Fruit fly (Drosophila melanogaster) whole organism, adult: ENCODE measurements around the gene CG1635.
A peak's percentile ranks its signal among the peaks of the same experiment; 100 is the strongest.

ENCODE experiments used
- CG11617 ChIP-seq: fragments of 200-800 bp; sonication (Bioruptor generic); optimal IDR thresholded peaks from 2 replicates; lab custom pipeline; 2017; ENCODE audit warnings: mild to moderate bottlenecking, missing biosample characterization, missing genetic modification reagents, missing genetic modification characterization
- CG12768 ChIP-seq: fragments of 200-800 bp; sonication (Bioruptor generic); optimal IDR thresholded peaks from 2 replicates; lab custom pipeline; 2017; ENCODE audit warnings: missing biosample characterization, missing genetic modification characterization, mild to moderate bottlenecking, moderate library complexity, missing genetic modification reagents
- CG14711 ChIP-seq: fragments of 200-800 bp; sonication (Bioruptor generic); optimal IDR thresholded peaks from 2 replicates; lab custom pipeline; 2018; ENCODE audit warnings: missing biosample characterization, mild to moderate bottlenecking, missing genetic modification characterization, moderate library complexity
- CG1620 ChIP-seq: fragments of 200-800 bp; sonication (Bioruptor generic); optimal IDR thresholded peaks from 2 replicates; lab custom pipeline; 2016; ENCODE audit warnings: missing biosample characterization, missing genetic modification characterization
- CG33017 ChIP-seq: fragments of 200-800 bp; sonication (Bioruptor generic); optimal IDR thresholded peaks from 2 replicates; lab custom pipeline; 2018; ENCODE audit warnings: missing biosample characterization, mild to moderate bottlenecking, missing genetic modification characterization, moderate library complexity
- CG5204 ChIP-seq: fragments of 200-800 bp; sonication (Bioruptor generic); optimal IDR thresholded peaks from 2 replicates; lab custom pipeline; 2016; ENCODE audit warnings: missing biosample characterization, missing genetic modification characterization
- CG7045 ChIP-seq: fragments of 200-800 bp; sonication (Bioruptor generic); optimal IDR thresholded peaks from 2 replicates; lab custom pipeline; 2017; ENCODE audit warnings: missing biosample characterization, mild to moderate bottlenecking, missing genetic modification characterization
- CG7101 ChIP-seq: fragments of 200-800 bp; sonication (Bioruptor generic); optimal IDR thresholded peaks from 2 replicates; lab custom pipeline; 2018; ENCODE audit warnings: missing biosample characterization, mild to moderate bottlenecking, missing genetic modification characterization, moderate library complexity
- Clk ChIP-seq: fragments of 200-800 bp; sonication (Bioruptor generic); optimal IDR thresholded peaks from 2 replicates; lab custom pipeline; 2017; ENCODE audit warnings: missing biosample characterization, missing genetic modification characterization
- Crg-1 ChIP-seq: fragments of 200-800 bp; sonication (Bioruptor generic); optimal IDR thresholded peaks from 2 replicates; lab custom pipeline; 2016; ENCODE audit warnings: missing biosample characterization, missing genetic modification characterization
- Hr96 ChIP-seq: fragments of 200-800 bp; sonication (Bioruptor generic); optimal IDR thresholded peaks from 2 replicates; lab custom pipeline; 2016; ENCODE audit warnings: missing biosample characterization, missing genetic modification characterization
- Mnt ChIP-seq: fragments of 200-800 bp; sonication (Bioruptor generic); optimal IDR thresholded peaks from 2 replicates; lab custom pipeline; 2016; ENCODE audit warnings: missing biosample characterization, mild to moderate bottlenecking, missing genetic modification characterization
- bab1 ChIP-seq: fragments of 200-800 bp; sonication (Bioruptor generic); optimal IDR thresholded peaks from 3 replicates; lab custom pipeline; 2019; ENCODE audit warnings: missing biosample characterization, mild to moderate bottlenecking, missing genetic modification characterization, moderate library complexity
- cic ChIP-seq: fragments of 200-800 bp; sonication (Bioruptor generic); optimal IDR thresholded peaks from 2 replicates; lab custom pipeline; 2017; ENCODE audit warnings: missing biosample characterization, mild to moderate bottlenecking, missing genetic modification characterization, moderate library complexity
- cnc ChIP-seq, 2 experiments: fragments of >200 bp; optimal IDR thresholded peaks; 2 replicates each; lab custom pipeline; 2017
- kay ChIP-seq: fragments of 200-800 bp; sonication (Bioruptor generic); peaks from one replicate; lab custom pipeline; 2016; ENCODE audit warnings: missing biosample characterization, missing genetic modification characterization, borderline replicate concordance
- ovo ChIP-seq: fragments of 200-800 bp; sonication (Bioruptor generic); optimal IDR thresholded peaks from 2 replicates; lab custom pipeline; 2016; ENCODE audit warnings: missing biosample characterization, missing genetic modification characterization
- pad ChIP-seq: fragments of 200-800 bp; sonication (Bioruptor generic); optimal IDR thresholded peaks from 3 replicates; lab custom pipeline; 2017; ENCODE audit warnings: missing biosample characterization, missing genetic modification characterization, mild to moderate bottlenecking, moderate library complexity, missing genetic modification reagents
- tj ChIP-seq: fragments of 200-800 bp; sonication (Bioruptor generic); optimal IDR thresholded peaks from 3 replicates; lab custom pipeline; 2017; ENCODE audit warnings: missing biosample characterization, mild to moderate bottlenecking, missing genetic modification characterization, moderate library complexity
- toe ChIP-seq: fragments of 200-800 bp; sonication (Bioruptor generic); optimal IDR thresholded peaks from 2 replicates; lab custom pipeline; 2016; ENCODE audit warnings: missing biosample characterization, missing genetic modification characterization

The CG1635 gene

dm6 chr3R:31605790-31606189, 17.3 kb downstream of the CG1635 start:
- no peak for TF ChIP-seq Crg-1 (GFP tag; lab: Kevin White, UChicago)
- no peak for TF ChIP-seq CG1620
- no peak for TF ChIP-seq Clk
- TF ChIP-seq cnc (optimal IDR thresholded peaks at IDR 0.05; lab: Kevin White, UChicago): no peak
- no peak for TF ChIP-seq CG7045 (GFP tag; lab: Kevin White, UChicago)
- no peak for TF ChIP-seq bab1 (GFP tag; lab: Kevin White, UChicago)
- TF ChIP-seq Mnt (GFP tag; lab: Kevin White, UChicago): no peak
- TF ChIP-seq pad (GFP tag; lab: Kevin White, UChicago): no peak
- TF ChIP-seq toe (GFP tag; lab: Kevin White, UChicago): no peak
- no peak for TF ChIP-seq CG7101 (tag; lab: Kevin White, UChicago)
- no peak for TF ChIP-seq cic (GFP tag; lab: Kevin White, UChicago)
- no peak for TF ChIP-seq CG33017 (tag; lab: Kevin White, UChicago)
- TF ChIP-seq kay (GFP tag; lab: Kevin White, UChicago): no peak
- no peak for TF ChIP-seq CG5204
- TF ChIP-seq CG12768 (GFP tag; lab: Kevin White, UChicago): no peak
- TF ChIP-seq Hr96 (GFP tag; lab: Kevin White, UChicago): no peak

DNA sequence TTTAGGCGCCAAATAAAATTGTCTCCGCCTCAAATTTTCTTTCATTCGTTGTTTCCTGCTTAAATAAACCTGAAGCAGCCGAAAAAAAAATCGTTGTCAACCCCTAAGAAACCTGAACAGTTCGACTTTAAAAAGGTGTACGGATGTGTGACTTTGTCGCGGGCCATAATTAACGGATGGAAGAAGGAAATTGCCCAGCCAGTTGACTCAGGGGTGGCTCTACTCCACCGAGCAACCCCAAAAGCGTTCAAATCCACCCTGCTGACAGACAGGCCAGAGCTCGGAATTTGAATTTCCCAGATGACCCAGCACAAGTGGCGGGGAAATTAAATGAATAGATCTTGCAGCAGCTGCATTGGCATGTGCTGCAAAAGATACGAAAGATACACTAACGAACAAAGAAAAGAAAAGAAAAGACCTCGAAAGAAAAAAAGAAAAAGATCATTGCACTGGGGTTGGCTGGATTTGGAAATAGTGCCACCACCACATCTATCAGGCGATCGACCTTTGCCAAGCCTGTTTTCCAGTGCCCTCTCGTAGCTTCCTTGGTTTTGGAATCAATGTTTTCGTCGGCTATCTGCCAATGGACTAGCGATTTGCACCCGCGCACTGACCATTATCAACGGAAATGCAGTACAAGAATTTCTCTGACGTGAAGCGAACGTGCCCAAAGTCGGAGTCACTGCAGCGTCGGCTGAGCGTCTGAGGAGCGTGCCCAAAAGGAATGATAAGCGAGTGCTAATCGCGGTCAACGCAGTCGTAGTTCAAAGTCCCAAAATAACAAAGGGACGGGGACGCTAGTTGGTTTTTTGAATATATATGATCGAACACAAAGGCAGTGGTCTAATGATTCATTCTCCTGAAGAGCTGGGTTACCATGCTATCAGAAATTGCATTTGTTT, 18.0 kb downstream of the CG1635 start:
- TF ChIP-seq Hr96 (GFP tag; lab: Kevin White, UChicago) (peak; percentile 6), CG14711 (tag; lab: Kevin White, UChicago) (no peak), CG12768 (GFP tag; lab: Kevin White, UChicago) (peak; percentile 2)

DNA sequence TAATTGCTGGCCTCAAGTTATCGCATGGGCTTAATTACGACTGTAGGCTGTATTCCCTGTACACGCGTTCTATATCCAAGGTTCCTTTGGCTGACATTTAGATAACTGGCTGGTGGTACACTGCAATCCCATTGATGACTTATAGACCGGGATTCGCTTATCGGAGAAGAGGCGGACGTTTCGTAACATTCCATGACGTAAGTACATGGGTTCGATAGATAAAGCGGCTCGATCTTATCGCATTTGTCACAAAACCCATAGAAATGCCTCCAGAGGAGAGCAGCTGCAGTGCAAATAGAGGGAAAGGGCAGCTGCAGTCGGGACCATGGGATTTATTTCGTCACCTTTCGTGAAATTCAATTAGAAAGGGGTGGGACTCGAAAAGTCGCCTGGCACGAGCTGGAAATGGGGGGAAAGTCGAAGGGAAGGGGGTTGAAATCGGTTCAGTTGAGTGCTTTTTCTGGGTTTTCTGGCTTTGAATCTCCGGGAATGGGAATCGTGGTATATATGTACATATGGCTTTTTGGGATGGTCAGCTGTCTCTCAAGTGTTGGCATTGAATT, 18.9 kb downstream of the CG1635 start:
- TF ChIP-seq tj (GFP tag; lab: Kevin White, UChicago) (no peak), CG12768 (GFP tag; lab: Kevin White, UChicago) (no peak), CG7045 (GFP tag; lab: Kevin White, UChicago) (no peak), Clk (no peak), cnc (optimal IDR thresholded peaks at IDR 0.05; lab: Kevin White, UChicago) (no peak), toe (GFP tag; lab: Kevin White, UChicago) (no peak), kay (GFP tag; lab: Kevin White, UChicago) (no peak), CG14711 (tag; lab: Kevin White, UChicago) (no peak), bab1 (GFP tag; lab: Kevin White, UChicago) (no peak), CG5204 (no peak)

DNA sequence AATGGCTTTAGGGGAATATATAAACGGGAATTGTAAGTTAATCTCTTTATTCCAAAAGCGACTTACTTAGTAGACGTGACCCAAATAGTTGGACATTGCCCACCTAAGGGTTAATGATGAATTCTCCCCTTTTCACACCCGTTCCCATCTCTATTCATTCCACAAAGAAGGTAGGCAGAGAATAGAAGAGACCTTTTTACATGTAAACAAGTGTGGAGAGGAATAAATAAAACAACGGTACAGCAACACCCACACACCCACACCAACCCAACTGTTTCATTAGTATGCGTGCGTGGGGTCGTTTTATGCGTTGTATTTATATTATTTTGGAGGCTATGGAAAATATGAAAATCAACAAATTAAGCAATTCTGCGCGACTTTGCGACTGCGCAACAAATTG, 19.6 kb downstream of the CG1635 start:
- TF ChIP-seq cnc (optimal IDR thresholded peaks at IDR 0.05; lab: Kevin White, UChicago): no peak
- no peak for TF ChIP-seq Clk
- peak; percentile 71 for TF ChIP-seq ovo (GFP tag; lab: Kevin White, UChicago)
- no peak for TF ChIP-seq cic (GFP tag; lab: Kevin White, UChicago)
- TF ChIP-seq Hr96 (GFP tag; lab: Kevin White, UChicago): no peak

DNA sequence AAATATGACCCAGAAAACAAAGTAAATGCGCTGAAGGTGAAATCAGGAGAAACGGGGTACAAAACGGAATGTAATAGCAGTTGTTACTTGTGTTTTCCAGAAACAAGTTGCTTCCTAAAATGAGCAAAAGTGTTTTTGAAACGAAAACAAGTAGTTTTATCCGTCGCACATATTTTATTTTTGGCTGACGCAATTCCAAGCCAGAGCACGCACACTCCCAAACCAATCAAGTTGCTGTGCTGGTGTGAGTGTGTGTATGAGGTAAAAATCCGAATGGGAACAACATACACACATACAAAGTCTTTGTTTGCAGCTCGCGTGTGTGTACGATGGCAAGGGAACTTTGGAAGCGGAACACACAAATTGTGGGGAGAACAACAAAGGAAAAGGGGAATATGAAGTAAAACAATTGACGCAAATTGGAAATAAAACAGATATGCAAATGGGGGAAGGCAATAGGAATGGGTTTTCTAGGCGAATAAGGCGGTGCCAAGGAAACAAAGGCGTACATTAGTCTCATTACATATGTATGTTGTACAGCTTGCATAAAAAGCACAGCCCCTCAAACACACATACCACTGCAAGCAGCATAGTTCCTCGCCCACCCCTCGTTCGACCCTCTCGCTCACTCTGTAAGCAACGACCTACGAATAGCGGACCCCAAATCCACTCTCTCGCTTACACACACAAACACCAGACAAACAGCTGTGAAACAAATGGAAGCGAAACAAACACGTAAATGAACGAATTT, 20.1 kb downstream of the CG1635 start:
- peak; percentile 25 for TF ChIP-seq bab1 (GFP tag; lab: Kevin White, UChicago)
- TF ChIP-seq Mnt (GFP tag; lab: Kevin White, UChicago): peak; percentile 39
- no peak for TF ChIP-seq CG33017 (tag; lab: Kevin White, UChicago)
- peak; percentile 25 for TF ChIP-seq CG7045 (GFP tag; lab: Kevin White, UChicago)
- TF ChIP-seq Crg-1 (GFP tag; lab: Kevin White, UChicago): no peak
- no peak for TF ChIP-seq cnc (optimal IDR thresholded peaks at IDR 0.05; lab: Kevin White, UChicago)
- TF ChIP-seq CG12768 (GFP tag; lab: Kevin White, UChicago): peak; percentile 90
- peak; percentile 99 for TF ChIP-seq pad (GFP tag; lab: Kevin White, UChicago)
- no peak for TF ChIP-seq CG14711 (tag; lab: Kevin White, UChicago)
- peak; percentile 75 for TF ChIP-seq ovo (GFP tag; lab: Kevin White, UChicago)
- peak; percentile 7 for TF ChIP-seq CG11617
- TF ChIP-seq tj (GFP tag; lab: Kevin White, UChicago): peak; percentile 51
- TF ChIP-seq CG5204: no peak
- peak; percentile 90 for TF ChIP-seq cic (GFP tag; lab: Kevin White, UChicago)
- peak; percentile 24 for TF ChIP-seq Clk
- no peak for TF ChIP-seq toe (GFP tag; lab: Kevin White, UChicago)
- TF ChIP-seq Hr96 (GFP tag; lab: Kevin White, UChicago): peak; percentile 56
- TF ChIP-seq kay (GFP tag; lab: Kevin White, UChicago): no peak
- peak; percentile 37 for TF ChIP-seq CG7101 (tag; lab: Kevin White, UChicago)
- TF ChIP-seq CG1620: no peak
